Worm (Caenorhabditis elegans): ENCODE measurements around the gene idpp-7.

ce11 chrIV:12700204-12700603 is 19.6 kb upstream of the idpp-7 start:
- TF ChIP-seq ets-7 (tag; optimal IDR thresholded peaks at IDR 0.05) (no peak), hmg-4 (GFP tag; optimal IDR thresholded peaks at IDR 0.05) (no peak), pes-1 (GFP tag; IDR thresholded peaks at IDR 0.05) (no peak), flt-1 (GFP tag; IDR thresholded peaks at IDR 0.05) (no peak)
